Worm (Caenorhabditis elegans) whole organism, young adult: ENCODE measurements around the gene glt-6.
A peak's percentile ranks its signal among the peaks of the same experiment; 100 is the strongest.

Source experiments
- B0035.1 ChIP-seq: sonication (generic microtip); optimal IDR thresholded peaks from 2 replicates; lab custom pipeline; 2016; ENCODE audit warnings: missing genetic modification characterization, mild to moderate bottlenecking, missing compliant biosample characterization, missing genotype, missing genetic modification reagents
- F57C9.4 ChIP-seq: sonication (generic microtip); optimal IDR thresholded peaks from 2 replicates; lab custom pipeline; 2017; ENCODE audit warnings: mild to moderate bottlenecking, missing genetic modification characterization, missing compliant biosample characterization
- T07F8.4 ChIP-seq: sonication (generic microtip); optimal IDR thresholded peaks from 2 replicates; lab custom pipeline; 2016; ENCODE audit warnings: mild to moderate bottlenecking, missing genetic modification characterization, moderate library complexity, missing compliant biosample characterization
- T26A5.8 ChIP-seq: sonication (generic microtip); optimal IDR thresholded peaks from 2 replicates; lab custom pipeline; 2016; ENCODE audit warnings: missing genetic modification characterization, missing compliant biosample characterization
- Y53G8AR.9 ChIP-seq: fragments of 200-800 bp; sonication (Bioruptor generic); conservative IDR thresholded peaks from 2 replicates; pipeline ENCODE4 v1.3.6; 2022; ENCODE audit warnings: missing genetic modification reagents, missing genetic modification characterization, missing compliant biosample characterization
- Y67H2A.10 ChIP-seq: fragments of 200-800 bp; sonication (Bioruptor generic); conservative IDR thresholded peaks from 2 replicates; pipeline ENCODE4 v1.3.6; 2022; ENCODE audit warnings: missing genetic modification reagents, missing genetic modification characterization, missing compliant biosample characterization
- Y79H2A.3 ChIP-seq: fragments of 200-800 bp; sonication (Bioruptor generic); conservative IDR thresholded peaks from 2 replicates; pipeline ENCODE4 v1.3.6; 2022; ENCODE audit warnings: missing genetic modification reagents, missing genetic modification characterization, missing compliant biosample characterization
- ZK185.1 ChIP-seq: sonication (generic microtip); optimal IDR thresholded peaks from 2 replicates; lab custom pipeline; 2016; ENCODE audit warnings: mild to moderate bottlenecking, missing genetic modification characterization, missing compliant biosample characterization; ENCODE audit not compliant: poor library complexity, severe bottlenecking
- aptf-2 ChIP-seq: fragments of 200-800 bp; sonication (Bioruptor generic); conservative IDR thresholded peaks from 2 replicates; pipeline ENCODE4 v1.3.6; 2022; ENCODE audit warnings: missing genetic modification reagents, missing genetic modification characterization, missing compliant biosample characterization
- atf-7 ChIP-seq: sonication (generic microtip); optimal IDR thresholded peaks from 2 replicates; lab custom pipeline; 2017; ENCODE audit warnings: mild to moderate bottlenecking, missing genetic modification characterization, missing compliant biosample characterization
- athp-1 ChIP-seq: sonication (generic microtip); optimal IDR thresholded peaks from 2 replicates; lab custom pipeline; 2017; ENCODE audit warnings: mild to moderate bottlenecking, missing genetic modification characterization, missing compliant biosample characterization
- attf-3 ChIP-seq: fragments of 200-800 bp; sonication (Bioruptor generic); conservative IDR thresholded peaks from 2 replicates; pipeline ENCODE4 v1.3.6; 2022; ENCODE audit warnings: missing genetic modification reagents, missing genetic modification characterization, missing compliant biosample characterization
- attf-6 ChIP-seq: fragments of 200-800 bp; sonication (Bioruptor generic); IDR thresholded peaks from 2 replicates; pipeline ENCODE4 v1.3.6; 2022; ENCODE audit warnings: missing genetic modification reagents, missing genetic modification characterization, missing compliant biosample characterization
- ccch-3 ChIP-seq: fragments of 200-800 bp; sonication (Bioruptor generic); optimal IDR thresholded peaks from 2 replicates; lab custom pipeline; 2018; ENCODE audit warnings: mild to moderate bottlenecking, missing genetic modification characterization, missing compliant biosample characterization
- cebp-1 ChIP-seq, 2 experiments: fragments of 200-800 bp in 1 of 2; sonication (Bioruptor generic) in 1 of 2; sonication (generic microtip) in 1 of 2; IDR thresholded peaks in 1 of 2; optimal IDR thresholded peaks in 1 of 2; 2 replicates each; pipeline versions ENCODE4 v1.3.6 to Lab custom; 2017 to 2022; ENCODE audit warnings: missing compliant biosample characterization in 2 of 2, missing genetic modification characterization in 2 of 2, mild to moderate bottlenecking in 1 of 2, missing genetic modification reagents in 1 of 2, moderate library complexity in 1 of 2
- ceh-40 ChIP-seq: fragments of 200-800 bp; sonication (Bioruptor generic); IDR thresholded peaks from 2 replicates; pipeline ENCODE4 v1.3.6; 2022; ENCODE audit warnings: missing genetic modification characterization, missing compliant biosample characterization
- chd-7 ChIP-seq: sonication (generic microtip); optimal IDR thresholded peaks from 2 replicates; lab custom pipeline; 2016; ENCODE audit warnings: mild to moderate bottlenecking, missing genetic modification characterization, moderate library complexity, missing compliant biosample characterization
- die-1 ChIP-seq: sonication (generic microtip); optimal IDR thresholded peaks from 2 replicates; lab custom pipeline; 2016; ENCODE audit warnings: missing genotype, mild to moderate bottlenecking, missing genetic modification characterization, missing compliant biosample characterization
- ets-4 ChIP-seq: fragments of 200-800 bp; sonication (Bioruptor generic); optimal IDR thresholded peaks from 2 replicates; lab custom pipeline; 2018; ENCODE audit warnings: mild to moderate bottlenecking, missing genetic modification characterization, missing compliant biosample characterization
- him-1 ChIP-seq: sonication (generic microtip); optimal IDR thresholded peaks from 2 replicates; lab custom pipeline; 2016; ENCODE audit warnings: missing genotype, missing genetic modification reagents, missing genetic modification characterization, missing compliant biosample characterization
- hlh-12 ChIP-seq: sonication (generic microtip); optimal IDR thresholded peaks from 2 replicates; lab custom pipeline; 2016; ENCODE audit warnings: missing genetic modification characterization, missing compliant biosample characterization
- hmg-1.2 ChIP-seq: fragments of 200-800 bp; sonication (Bioruptor generic); IDR thresholded peaks from 2 replicates; pipeline ENCODE4 v1.3.6; 2022; ENCODE audit warnings: missing genetic modification reagents, missing genetic modification characterization, missing compliant biosample characterization
- hmg-20 ChIP-seq: fragments of 200-800 bp; sonication (Bioruptor generic); IDR thresholded peaks from 2 replicates; pipeline ENCODE4 v1.3.6; 2022; ENCODE audit warnings: missing genetic modification reagents, missing genetic modification characterization, missing compliant biosample characterization
- hrde-1 ChIP-seq: sonication (generic microtip); optimal IDR thresholded peaks from 2 replicates; lab custom pipeline; 2016; ENCODE audit warnings: missing genetic modification characterization, mild to moderate bottlenecking, missing compliant biosample characterization, moderate library complexity, missing genotype, missing genetic modification reagents, borderline replicate concordance
- hsf-1 ChIP-seq: fragments of 200-800 bp; sonication (Bioruptor generic); IDR thresholded peaks from 2 replicates; pipeline ENCODE4 v1.3.6; 2022; ENCODE audit warnings: missing genetic modification reagents, missing genetic modification characterization, missing compliant biosample characterization
- let-607 ChIP-seq, 2 experiments: fragments of 200-800 bp in 1 of 2; sonication (Bioruptor generic) in 1 of 2; sonication (generic microtip) in 1 of 2; optimal IDR thresholded peaks; 2 replicates each; lab custom pipeline; 2016 to 2018; ENCODE audit warnings: mild to moderate bottlenecking in 2 of 2, missing compliant biosample characterization in 2 of 2, missing genetic modification characterization in 2 of 2, moderate library complexity in 2 of 2, missing genotype in 1 of 2
- lin-40 ChIP-seq: sonication (generic microtip); optimal IDR thresholded peaks from 2 replicates; lab custom pipeline; 2016; ENCODE audit warnings: missing genetic modification characterization, mild to moderate bottlenecking, missing compliant biosample characterization, missing genotype, missing genetic modification reagents
- lin-54 ChIP-seq: fragments of 200-800 bp; sonication (Bioruptor generic); optimal IDR thresholded peaks from 2 replicates; lab custom pipeline; 2018; ENCODE audit warnings: mild to moderate bottlenecking, missing genetic modification characterization, missing compliant biosample characterization
- madf-3 ChIP-seq: fragments of 200-800 bp; sonication (Bioruptor generic); IDR thresholded peaks from 2 replicates; pipeline ENCODE4 v1.3.6; 2022; ENCODE audit warnings: missing genetic modification reagents, missing genetic modification characterization, missing compliant biosample characterization
- madf-6 ChIP-seq: fragments of 200-800 bp; sonication (Bioruptor generic); IDR thresholded peaks from 2 replicates; pipeline ENCODE4 v1.3.6; 2022; ENCODE audit warnings: missing genetic modification reagents, missing genetic modification characterization, missing compliant biosample characterization
- madf-8 ChIP-seq: fragments of 200-800 bp; sonication (Bioruptor generic); conservative IDR thresholded peaks from 2 replicates; pipeline ENCODE4 v1.3.6; 2022; ENCODE audit warnings: missing genetic modification reagents, missing genetic modification characterization, missing compliant biosample characterization
- mes-4 ChIP-seq: sonication (generic microtip); optimal IDR thresholded peaks from 2 replicates; lab custom pipeline; 2016; ENCODE audit warnings: missing genotype, missing genetic modification characterization, missing compliant biosample characterization
- nhr-90 ChIP-seq: sonication (generic microtip); optimal IDR thresholded peaks from 2 replicates; lab custom pipeline; 2016; ENCODE audit warnings: missing genotype, mild to moderate bottlenecking, missing genetic modification characterization, missing compliant biosample characterization
- pbrm-1 ChIP-seq: fragments of 200-800 bp; sonication (Bioruptor generic); IDR thresholded peaks from 2 replicates; pipeline ENCODE4 v1.3.6; 2022; ENCODE audit warnings: missing genetic modification reagents, missing genetic modification characterization, missing compliant biosample characterization
- repo-1 ChIP-seq: sonication (generic microtip); optimal IDR thresholded peaks from 2 replicates; lab custom pipeline; 2017; ENCODE audit warnings: mild to moderate bottlenecking, missing genetic modification characterization, missing compliant biosample characterization
- sptf-2 ChIP-seq: fragments of 200-800 bp; sonication (Bioruptor generic); optimal IDR thresholded peaks from 2 replicates; lab custom pipeline; 2018; ENCODE audit warnings: mild to moderate bottlenecking, missing genetic modification characterization, missing compliant biosample characterization
- tbx-9 ChIP-seq: sonication (generic microtip); optimal IDR thresholded peaks from 2 replicates; lab custom pipeline; 2016; ENCODE audit warnings: borderline replicate concordance, missing genetic modification characterization, inconsistent platforms, missing compliant biosample characterization
- ztf-18 ChIP-seq: sonication (generic microtip); optimal IDR thresholded peaks from 2 replicates; lab custom pipeline; 2016; ENCODE audit warnings: missing genotype, mild to moderate bottlenecking, missing genetic modification characterization, missing compliant biosample characterization
- ztf-26 ChIP-seq: sonication (generic microtip); optimal IDR thresholded peaks from 2 replicates; lab custom pipeline; 2017; ENCODE audit warnings: missing genetic modification characterization, missing compliant biosample characterization
- ztf-6 ChIP-seq: fragments of 200-800 bp; sonication (Bioruptor generic); IDR thresholded peaks from 2 replicates; pipeline ENCODE4 v1.3.6; 2022; ENCODE audit warnings: missing genetic modification reagents, missing genetic modification characterization, missing compliant biosample characterization

glt-6 gene

DNA sequence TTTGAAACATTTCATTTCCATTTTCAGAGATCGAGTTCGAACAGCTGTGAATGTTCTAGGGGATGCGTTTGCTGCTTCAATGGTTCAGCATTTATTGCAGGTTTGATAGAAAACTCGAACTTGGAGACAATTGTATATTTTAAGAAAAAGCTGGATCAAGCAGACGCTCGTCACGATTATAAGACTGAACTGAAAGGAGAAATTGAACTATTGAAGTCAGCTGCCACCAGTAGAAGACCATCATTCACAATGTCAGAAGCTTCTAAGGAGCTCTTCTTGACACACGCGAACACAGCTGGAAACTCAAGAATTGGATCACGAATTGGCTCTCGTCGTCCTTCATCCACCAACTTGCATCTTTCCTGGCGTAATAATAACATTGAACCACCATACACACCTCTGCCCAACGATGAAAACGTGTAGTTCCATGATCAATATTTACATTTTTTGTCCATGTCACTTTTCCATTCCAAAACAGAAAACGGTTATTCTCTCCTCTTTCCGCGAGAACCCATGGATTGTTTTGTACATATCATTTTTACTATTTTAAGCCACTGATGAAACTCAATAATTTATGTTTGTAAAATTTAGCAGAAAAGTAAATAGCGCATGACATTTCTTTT lies 2.6 kb downstream of the glt-6 start (continued):
- TF ChIP-seq nhr-90 = peak; percentile 38
- TF ChIP-seq Y79H2A.3 (GFP tag; lab: Robert Waterston, UW) = 0 out of 2 replicates have a peak, but pooled peaks have one; percentile 46
- peak; percentile 35 for TF ChIP-seq lin-40 (tag; lab: Kevin White, UChicago)
- peak; percentile 68 for TF ChIP-seq T26A5.8 (tag; lab: Kevin White, UChicago)
- peak; percentile 15 for TF ChIP-seq mes-4 (tag; lab: Kevin White, UChicago)
- peak; percentile 78 for TF ChIP-seq hrde-1 (tag; lab: Kevin White, UChicago)
- TF ChIP-seq B0035.1 (tag; lab: Kevin White, UChicago) = peak; percentile 10
- no peak for TF ChIP-seq ztf-6 (GFP tag; lab: Robert Waterston, UW)
- TF ChIP-seq attf-3 (GFP tag; lab: Robert Waterston, UW) = peak; percentile 25; the same call in 1 of the 2 replicates
- TF ChIP-seq aptf-2 = no peak

DNA sequence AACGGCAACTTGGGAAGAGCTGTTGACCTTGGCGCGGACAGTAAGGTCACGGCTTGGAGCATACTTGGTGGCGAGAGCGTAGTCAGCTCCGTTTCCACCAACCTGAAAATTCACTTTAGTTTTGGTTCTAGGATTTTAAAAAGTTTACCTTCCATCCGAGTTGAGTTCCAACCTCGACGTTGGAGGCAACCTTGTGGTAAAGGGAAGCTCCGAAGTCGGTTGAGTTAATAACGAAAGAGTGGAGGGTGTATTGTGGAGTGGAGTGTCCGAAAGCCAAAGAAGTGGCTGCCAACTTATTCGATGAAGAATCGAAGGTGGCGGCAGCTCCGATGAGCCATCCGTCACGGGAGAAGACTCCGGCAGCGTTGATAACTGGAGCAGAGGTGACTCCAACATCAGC lies 3.3 kb downstream of the glt-6 start:
- 0 out of 2 replicates have a peak, but pooled peaks have one; percentile 46 for TF ChIP-seq Y53G8AR.9 (GFP tag; lab: Robert Waterston, UW)
- 0 out of 2 replicates have a peak, but pooled peaks have one; percentile 6 for TF ChIP-seq hmg-1.2 (GFP tag; lab: Robert Waterston, UW)
- TF ChIP-seq madf-6 (GFP tag; lab: Robert Waterston, UW) = 0 out of 2 replicates have a peak, but pooled peaks have one; percentile 9
- no peak for TF ChIP-seq ccch-3 (GFP tag; lab: Kevin White, UChicago)
- 0 out of 2 replicates have a peak, but pooled peaks have one; percentile 25 for TF ChIP-seq pbrm-1 (GFP tag; lab: Robert Waterston, UW)
- peak; percentile 5 for TF ChIP-seq ets-4 (GFP tag; lab: Kevin White, UChicago)

DNA sequence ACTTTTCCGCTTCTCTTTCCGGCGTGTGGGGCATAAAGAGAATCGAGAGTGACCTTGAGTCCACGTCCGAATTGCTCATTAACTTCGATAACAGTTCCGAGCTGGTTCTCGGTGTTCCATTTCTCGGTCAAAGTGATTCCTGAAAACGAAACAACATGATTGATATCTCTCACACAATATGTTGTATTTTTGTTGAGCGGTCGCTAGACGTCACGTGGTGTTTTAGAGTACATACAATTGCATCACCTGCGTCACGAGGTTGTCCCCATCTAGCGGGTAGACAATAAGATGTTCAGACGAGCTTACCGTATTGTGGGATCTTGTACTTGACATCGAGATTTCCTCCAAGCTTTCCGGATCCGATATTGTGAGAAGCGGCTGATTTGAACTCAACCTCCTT lies 3.9 kb downstream of the glt-6 start:
- TF ChIP-seq Y53G8AR.9 (GFP tag; lab: Robert Waterston, UW) (peak; percentile 47; the same call in 1 of the 2 replicates), ZK185.1 (peak; percentile 54), repo-1 (tag; lab: Kevin White, UChicago) (no peak), Y67H2A.10 (GFP tag; lab: Robert Waterston, UW) (0 out of 2 replicates have a peak, but pooled peaks have one; percentile 51), sptf-2 (GFP tag; lab: Kevin White, UChicago) (peak; percentile 0), tbx-9 (tag; lab: Kevin White, UChicago) (no peak), madf-8 (no peak), lin-40 (tag; lab: Kevin White, UChicago) (peak; percentile 35), ceh-40 (0 out of 2 replicates have a peak, but pooled peaks have one; percentile 62), pbrm-1 (GFP tag; lab: Robert Waterston, UW) (peak; percentile 37; the same call in 1 of the 2 replicates), cebp-1 (GFP tag; IDR thresholded peaks at IDR 0.05; lab: Robert Waterston, UW) (no peak), cebp-1 (tag; optimal IDR thresholded peaks at IDR 0.05; lab: Kevin White, UChicago) (peak; percentile 57), lin-54 (GFP tag; lab: Kevin White, UChicago) (peak; percentile 21), T07F8.4 (no peak), madf-3 (GFP tag; lab: Robert Waterston, UW) (0 out of 2 replicates have a peak, but pooled peaks have one; percentile 54), T26A5.8 (tag; lab: Kevin White, UChicago) (no peak)
- TF ChIP-seq, all 124 proteins: peak for 10

DNA sequence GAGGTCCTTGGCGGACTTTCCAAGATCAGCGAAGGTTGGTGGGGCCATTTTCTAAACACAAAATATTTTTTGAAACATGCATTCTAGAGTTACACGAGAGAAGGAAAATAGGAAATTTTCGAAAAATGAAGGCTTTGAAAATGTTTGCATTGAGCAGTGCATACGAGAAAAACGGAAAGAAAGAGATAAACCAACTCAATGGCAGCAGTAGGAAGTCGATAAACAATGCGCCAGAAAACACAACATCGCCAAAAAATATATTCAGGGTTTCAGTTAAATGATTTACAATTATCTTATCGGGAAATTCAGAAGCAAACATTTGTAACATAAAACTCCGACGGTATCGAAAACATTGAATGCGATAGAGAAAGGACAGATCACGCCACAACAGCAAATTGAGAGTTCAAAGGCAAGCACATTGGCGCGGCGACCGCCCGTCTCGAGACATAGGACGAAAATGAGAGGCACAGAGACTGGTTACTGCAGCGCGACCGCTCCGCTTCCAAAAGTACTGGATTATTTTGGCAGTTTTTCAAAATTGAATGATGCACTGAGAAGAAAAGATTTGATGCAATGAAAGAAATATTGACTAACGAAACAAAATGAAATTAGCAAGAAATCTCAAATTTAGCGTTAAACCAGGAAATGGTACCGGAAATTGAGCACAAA lies 4.6 kb downstream of the glt-6 start, which contains the start of the genes vdac-1 and R05G6.5:
Gene vdac-1 (minus strand): TSS at position 51 of the 669 bp plus-strand sequence.
Gene R05G6.5 (plus strand): TSS at position 527 of the 669 bp plus-strand sequence.
- TF ChIP-seq F57C9.4 = no peak
- TF ChIP-seq attf-6 (GFP tag; lab: Robert Waterston, UW) = no peak; the same call in 1 of the 2 replicates
- TF ChIP-seq die-1 = peak; percentile 16
- peak; percentile 21 for TF ChIP-seq ztf-26
- no peak for TF ChIP-seq hmg-20 (GFP tag; lab: Robert Waterston, UW)
- no peak for TF ChIP-seq him-1 (tag; lab: Kevin White, UChicago)
- TF ChIP-seq atf-7 (tag; lab: Kevin White, UChicago) = peak; percentile 44
- peak; percentile 45 for TF ChIP-seq repo-1 (tag; lab: Kevin White, UChicago)
- TF ChIP-seq hsf-1 = 0 out of 2 replicates have a peak, but pooled peaks have one; percentile 54
- peak; percentile 42 for TF ChIP-seq ztf-18 (tag; lab: Kevin White, UChicago)
- TF ChIP-seq hlh-12 = no peak
- TF ChIP-seq athp-1 (tag; lab: Kevin White, UChicago) = peak; percentile 38
- peak; percentile 42 for TF ChIP-seq chd-7 (tag; lab: Kevin White, UChicago)
- peak; percentile 75 to 78 for TF ChIP-seq let-607 (tag; optimal IDR thresholded peaks at IDR 0.05; lab: Kevin White, UChicago)
- TF ChIP-seq madf-6 (GFP tag; lab: Robert Waterston, UW) = peak; percentile 45; the same call in 1 of the 2 replicates
